Fruit fly (Drosophila melanogaster) whole organism, embryonic: ENCODE data around the gene mad2.
A peak's percentile ranks its signal among the peaks of the same experiment; 100 is the strongest.

Experiments used
- Adf1 ChIP-seq: fragments of 200-800 bp; sonication (Bioruptor generic); IDR thresholded peaks from 2 replicates; pipeline ENCODE4 v1.3.6; 2022; ENCODE audit warnings: missing biosample characterization, missing genetic modification characterization
- CG11504 ChIP-seq: fragments of 200-800 bp; sonication (Bioruptor generic); optimal IDR thresholded peaks from 3 replicates; lab custom pipeline; 2019; ENCODE audit warnings: missing biosample characterization, mild to moderate bottlenecking, missing genetic modification characterization, moderate library complexity
- CG12744 ChIP-seq: fragments of 200-800 bp; sonication (Bioruptor generic); optimal IDR thresholded peaks from 2 replicates; lab custom pipeline; 2016; ENCODE audit warnings: missing biosample characterization, missing genetic modification characterization
- CG12769 ChIP-seq: fragments of 200-800 bp; sonication (Bioruptor generic); optimal IDR thresholded peaks from 2 replicates; lab custom pipeline; 2019; ENCODE audit warnings: missing biosample characterization, mild to moderate bottlenecking, missing genetic modification characterization, moderate library complexity
- CG17385 ChIP-seq: fragments of 200-800 bp; sonication (Bioruptor generic); optimal IDR thresholded peaks from 3 replicates; lab custom pipeline; 2018; ENCODE audit warnings: missing biosample characterization, mild to moderate bottlenecking, missing genetic modification characterization
- CG32532 ChIP-seq: fragments of 200-800 bp; sonication (Bioruptor generic); IDR thresholded peaks from 2 replicates; pipeline ENCODE4 v1.3.6; 2022; ENCODE audit warnings: missing biosample characterization, missing genetic modification characterization
- CG34376 ChIP-seq: fragments of 200-800 bp; sonication (Bioruptor generic); optimal IDR thresholded peaks from 2 replicates; lab custom pipeline; 2018; ENCODE audit warnings: missing biosample characterization, mild to moderate bottlenecking, missing genetic modification characterization
- CG4282 ChIP-seq: fragments of 200-800 bp; sonication (Bioruptor generic); optimal IDR thresholded peaks from 2 replicates; lab custom pipeline; 2016; ENCODE audit warnings: missing biosample characterization, missing genetic modification characterization
- CG4360 ChIP-seq: fragments of 200-800 bp; sonication (Bioruptor generic); IDR thresholded peaks from 2 replicates; pipeline ENCODE4 v1.3.6; 2022; ENCODE audit warnings: missing biosample characterization, missing genetic modification characterization
- CG4820 ChIP-seq: fragments of 200-800 bp; sonication (Bioruptor generic); optimal IDR thresholded peaks from 3 replicates; lab custom pipeline; 2016; ENCODE audit warnings: missing biosample characterization, missing genetic modification characterization
- CG6254 ChIP-seq: fragments of 200-800 bp; sonication (Bioruptor generic); optimal IDR thresholded peaks from 3 replicates; lab custom pipeline; 2017; ENCODE audit warnings: mild to moderate bottlenecking, missing biosample characterization, missing genetic modification reagents, missing genetic modification characterization
- CG6272 ChIP-seq: fragments of 200-800 bp; sonication (Bioruptor generic); IDR thresholded peaks from 2 replicates; pipeline ENCODE4 v1.3.6; 2022; ENCODE audit warnings: missing biosample characterization, missing genetic modification characterization
- CG6813 ChIP-seq: fragments of 200-800 bp; sonication (Bioruptor generic); optimal IDR thresholded peaks from 2 replicates; lab custom pipeline; 2017; ENCODE audit warnings: missing biosample characterization, missing genetic modification characterization, mild to moderate bottlenecking, moderate library complexity, missing genetic modification reagents
- CG6854 ChIP-seq: fragments of 200-800 bp; sonication (Bioruptor generic); optimal IDR thresholded peaks from 3 replicates; lab custom pipeline; 2017; ENCODE audit warnings: missing biosample characterization, mild to moderate bottlenecking, missing genetic modification characterization
- CG7963 ChIP-seq: fragments of 200-800 bp; sonication (Bioruptor generic); IDR thresholded peaks from 3 replicates; pipeline ENCODE4 v1.3.6; 2022; ENCODE audit warnings: missing biosample characterization, missing genetic modification characterization; ENCODE audit not compliant: partially characterized antibody
- CrebB ChIP-seq: fragments of 200-800 bp; sonication (Bioruptor generic); optimal IDR thresholded peaks from 3 replicates; lab custom pipeline; 2018; ENCODE audit warnings: missing biosample characterization, mild to moderate bottlenecking, missing genetic modification characterization
- Dbx ChIP-seq: fragments of 200-800 bp; sonication (Bioruptor generic); IDR thresholded peaks from 3 replicates; pipeline ENCODE4 v1.3.6; 2022; ENCODE audit warnings: missing biosample characterization, missing genetic modification characterization
- Dll ChIP-seq: fragments of 200-800 bp; sonication (Bioruptor generic); IDR thresholded peaks from 4 replicates; pipeline ENCODE4 v1.3.6; 2022; ENCODE audit warnings: missing biosample characterization, missing genetic modification characterization; ENCODE audit not compliant: partially characterized antibody
- Fer3 ChIP-seq: fragments of 200-800 bp; sonication (Bioruptor generic); optimal IDR thresholded peaks from 2 replicates; lab custom pipeline; 2018; ENCODE audit warnings: missing biosample characterization, mild to moderate bottlenecking, missing genetic modification characterization, moderate library complexity
- HmgD ChIP-seq: fragments of 200-800 bp; sonication (Bioruptor generic); optimal IDR thresholded peaks from 3 replicates; lab custom pipeline; 2016; ENCODE audit warnings: missing biosample characterization, missing genetic modification characterization
- Lim3 ChIP-seq: fragments of 200-800 bp; sonication (Bioruptor generic); IDR thresholded peaks from 2 replicates; pipeline ENCODE4 v1.3.6; 2022; ENCODE audit warnings: missing biosample characterization, missing genetic modification characterization
- NFAT ChIP-seq: fragments of 200-800 bp; sonication (Bioruptor generic); IDR thresholded peaks from 2 replicates; pipeline ENCODE4 v1.3.6; 2022; ENCODE audit warnings: missing biosample characterization, missing genetic modification characterization
- NfI ChIP-seq: fragments of 200-800 bp; sonication (Bioruptor generic); optimal IDR thresholded peaks from 3 replicates; lab custom pipeline; 2018; ENCODE audit warnings: missing biosample characterization, mild to moderate bottlenecking, missing genetic modification characterization, moderate library complexity
- Oaz ChIP-seq: fragments of 200-800 bp; sonication (Bioruptor generic); IDR thresholded peaks from 2 replicates; pipeline ENCODE4 v1.3.6; 2022; ENCODE audit warnings: missing biosample characterization, missing genetic modification characterization
- PHDP ChIP-seq: fragments of 200-800 bp; sonication (Bioruptor generic); optimal IDR thresholded peaks from 3 replicates; lab custom pipeline; 2018; ENCODE audit warnings: missing biosample characterization, mild to moderate bottlenecking, missing genetic modification characterization, moderate library complexity
- Scr ChIP-seq: fragments of 200-800 bp; sonication (Bioruptor generic); IDR thresholded peaks from 2 replicates; pipeline ENCODE4 v1.3.6; 2022; ENCODE audit warnings: missing biosample characterization, missing genetic modification characterization; ENCODE audit not compliant: partially characterized antibody
- Side ChIP-seq: fragments of 200-800 bp; sonication (Bioruptor generic); optimal IDR thresholded peaks from 2 replicates; lab custom pipeline; 2016; ENCODE audit warnings: missing biosample characterization, missing genetic modification characterization
- Six4 ChIP-seq: fragments of 200-800 bp; sonication (Bioruptor generic); optimal IDR thresholded peaks from 2 replicates; lab custom pipeline; 2016; ENCODE audit warnings: missing biosample characterization, missing genetic modification characterization
- Ssrp ChIP-seq: fragments of 200-800 bp; sonication (Bioruptor generic); optimal IDR thresholded peaks from 2 replicates; lab custom pipeline; 2018; ENCODE audit warnings: missing biosample characterization, mild to moderate bottlenecking, missing genetic modification characterization, moderate library complexity
- YL-1 ChIP-seq: fragments of 200-800 bp; sonication (Bioruptor generic); optimal IDR thresholded peaks from 3 replicates; lab custom pipeline; 2017; ENCODE audit warnings: missing biosample characterization, mild to moderate bottlenecking, missing genetic modification characterization
- btn ChIP-seq: fragments of 200-800 bp; sonication (Bioruptor generic); optimal IDR thresholded peaks from 2 replicates; lab custom pipeline; 2016; ENCODE audit warnings: missing biosample characterization, missing genetic modification characterization
- chm ChIP-seq: fragments of 200-800 bp; sonication (Bioruptor generic); IDR thresholded peaks from 2 replicates; pipeline ENCODE4 v1.3.6; 2022; ENCODE audit warnings: missing biosample characterization, missing genetic modification characterization
- ci ChIP-seq: fragments of 200-800 bp; sonication (Bioruptor generic); IDR thresholded peaks from 3 replicates; pipeline ENCODE4 v1.3.6; 2022; ENCODE audit warnings: missing biosample characterization, missing genetic modification characterization
- croc ChIP-seq: fragments of 200-800 bp; sonication (Bioruptor generic); conservative IDR thresholded peaks from 3 replicates; pipeline ENCODE4 v1.3.6; 2022; ENCODE audit warnings: missing biosample characterization, missing genetic modification characterization
- dimm ChIP-seq: fragments of 200-800 bp; sonication (Bioruptor generic); IDR thresholded peaks from 2 replicates; pipeline ENCODE4 v1.3.6; 2022; ENCODE audit warnings: missing biosample characterization, missing genetic modification characterization
- disco-r ChIP-seq: fragments of 200-800 bp; sonication (Bioruptor generic); optimal IDR thresholded peaks from 2 replicates; lab custom pipeline; 2016; ENCODE audit warnings: missing biosample characterization, missing genetic modification characterization
- fu2 ChIP-seq: fragments of 200-800 bp; sonication (Bioruptor generic); optimal IDR thresholded peaks from 2 replicates; lab custom pipeline; 2016; ENCODE audit warnings: missing biosample characterization, missing genetic modification characterization
- kay ChIP-seq: fragments of 200-800 bp; sonication (Bioruptor generic); optimal IDR thresholded peaks from 2 replicates; lab custom pipeline; 2016; ENCODE audit warnings: missing biosample characterization, missing genetic modification characterization
- knrl ChIP-seq: fragments of 200-800 bp; sonication (Bioruptor generic); IDR thresholded peaks from 3 replicates; pipeline ENCODE4 v1.3.6; 2022; ENCODE audit warnings: missing biosample characterization, missing genetic modification characterization; ENCODE audit not compliant: partially characterized antibody
- lab ChIP-seq: fragments of 200-800 bp; sonication (Bioruptor generic); optimal IDR thresholded peaks from 3 replicates; lab custom pipeline; 2017; ENCODE audit warnings: missing biosample characterization, missing genetic modification characterization, mild to moderate bottlenecking, moderate library complexity, missing genetic modification reagents
- nerfin-1 ChIP-seq: fragments of 200-800 bp; sonication (Bioruptor generic); optimal IDR thresholded peaks from 3 replicates; lab custom pipeline; 2019; ENCODE audit warnings: missing biosample characterization, mild to moderate bottlenecking, missing genetic modification characterization, moderate library complexity
- phol ChIP-seq: fragments of 200-800 bp; sonication (Bioruptor generic); optimal IDR thresholded peaks from 3 replicates; lab custom pipeline; 2018; ENCODE audit warnings: missing biosample characterization, mild to moderate bottlenecking, missing genetic modification characterization, moderate library complexity
- sd ChIP-seq: fragments of 200-800 bp; sonication (Bioruptor generic); optimal IDR thresholded peaks from 3 replicates; lab custom pipeline; 2018; ENCODE audit warnings: missing biosample characterization, mild to moderate bottlenecking, missing genetic modification characterization, moderate library complexity
- slou ChIP-seq: fragments of 200-800 bp; sonication (Bioruptor generic); optimal IDR thresholded peaks from 3 replicates; lab custom pipeline; 2016; ENCODE audit warnings: missing biosample characterization, missing genetic modification characterization
- sob ChIP-seq: fragments of 200-800 bp; sonication (Bioruptor generic); IDR thresholded peaks from 2 replicates; pipeline ENCODE4 v1.3.6; 2022; ENCODE audit warnings: missing biosample characterization, missing genetic modification characterization
- ssp ChIP-seq: fragments of 200-800 bp; sonication (Bioruptor generic); IDR thresholded peaks from 2 replicates; pipeline ENCODE4 v1.3.6; 2022; ENCODE audit warnings: missing biosample characterization, missing genetic modification characterization
- unc-4 ChIP-seq: fragments of 200-800 bp; sonication (Bioruptor generic); IDR thresholded peaks from 2 replicates; pipeline ENCODE4 v1.3.6; 2022; ENCODE audit warnings: missing biosample characterization, missing genetic modification characterization; ENCODE audit not compliant: partially characterized antibody
- vnd ChIP-seq: fragments of 200-800 bp; sonication (Bioruptor generic); IDR thresholded peaks from 3 replicates; pipeline ENCODE4 v1.3.6; 2022; ENCODE audit warnings: missing biosample characterization, missing genetic modification characterization; ENCODE audit not compliant: partially characterized antibody
- zf30C ChIP-seq: fragments of 200-800 bp; sonication (Bioruptor generic); optimal IDR thresholded peaks from 3 replicates; lab custom pipeline; 2018; ENCODE audit warnings: missing biosample characterization, mild to moderate bottlenecking, missing genetic modification characterization

The mad2 gene

dm6 chr3L:5845466-5845865, 32.6 kb upstream of the mad2 start, which contains the start of gene vn (continued):
- TF ChIP-seq CG4282 (GFP tag; lab: Kevin White, UChicago) (no peak), unc-4 (0 out of 2 replicates have a peak, but pooled peaks have one; percentile 25), slou (GFP tag; lab: Kevin White, UChicago) (no peak), sob (GFP tag; lab: Robert Waterston, UW) (peak; percentile 25; the same call in 1 of the 2 replicates), dimm (GFP tag; lab: Robert Waterston, UW) (no peak), CG34376 (no peak), Dbx (GFP tag; lab: Robert Waterston, UW) (peak; percentile 47; the same call in 2 of the 3 replicates), CG6272 (GFP tag; lab: Robert Waterston, UW) (no peak), Fer3 (tag; lab: Kevin White, UChicago) (no peak), Oaz (no peak), YL-1 (GFP tag; lab: Kevin White, UChicago) (no peak), NfI (GFP tag; lab: Kevin White, UChicago) (peak; percentile 18), CG6854 (no peak), croc (no peak), btn (GFP tag; lab: Kevin White, UChicago) (no peak), kay (GFP tag; lab: Kevin White, UChicago) (no peak), CG12744 (GFP tag; lab: Kevin White, UChicago) (no peak), CG11504 (tag; lab: Kevin White, UChicago) (peak; percentile 65), lab (GFP tag; lab: Kevin White, UChicago) (peak; percentile 16), Scr (peak; percentile 50; the same call in 1 of the 2 replicates), CG6254 (GFP tag; lab: Kevin White, UChicago) (no peak), Ssrp (tag; lab: Kevin White, UChicago) (no peak), CG32532 (GFP tag; lab: Robert Waterston, UW) (0 out of 2 replicates have a peak, but pooled peaks have one; percentile 30), HmgD (peak; percentile 6), fu2 (GFP tag; lab: Kevin White, UChicago) (no peak), Six4 (no peak), CG7963 (GFP tag; lab: Robert Waterston, UW) (0 out of 3 replicates have a peak, but pooled peaks have one; percentile 17), nerfin-1 (tag; lab: Kevin White, UChicago) (peak; percentile 18), CG12769 (tag; lab: Kevin White, UChicago) (peak; percentile 55), chm (GFP tag; lab: Robert Waterston, UW) (peak; percentile 78), ci (GFP tag; lab: Robert Waterston, UW) (peak; percentile 52; the same call in 1 of the 3 replicates), zf30C (GFP tag; lab: Kevin White, UChicago) (peak; percentile 6), CG4360 (GFP tag; lab: Robert Waterston, UW) (0 out of 2 replicates have a peak, but pooled peaks have one; percentile 25), Side (GFP tag; lab: Kevin White, UChicago) (peak; percentile 6), CG6813 (GFP tag; lab: Kevin White, UChicago) (no peak), Dll (GFP tag; lab: Robert Waterston, UW) (peak; percentile 38; the same call in 1 of the 4 replicates), ssp (no peak), CG17385 (GFP tag; lab: Kevin White, UChicago) (peak; percentile 2), knrl (GFP tag; lab: Robert Waterston, UW) (peak; percentile 17; the same call in 1 of the 3 replicates), CrebB (tag; lab: Kevin White, UChicago) (no peak), phol (tag; lab: Kevin White, UChicago) (no peak), Adf1 (GFP tag; lab: Robert Waterston, UW) (peak; percentile 51; the same call in 1 of the 2 replicates), PHDP (tag; lab: Kevin White, UChicago) (peak; percentile 39), NFAT (0 out of 2 replicates have a peak, but pooled peaks have one; percentile 12), Lim3 (GFP tag; lab: Robert Waterston, UW) (no peak), vnd (GFP tag; lab: Robert Waterston, UW) (no peak), sd (tag; lab: Kevin White, UChicago) (peak; percentile 79), disco-r (GFP tag; lab: Kevin White, UChicago) (no peak), CG4820 (no peak)
